Worm (Caenorhabditis elegans) whole organism, late embryonic: ENCODE measurements around the gene B0334.5.

Experiments
- C08G9.2 ChIP-seq: sonication (generic microtip); optimal IDR thresholded peaks from 2 replicates; lab custom pipeline; 2016; ENCODE audit warnings: mild to moderate bottlenecking, missing genetic modification characterization, moderate library complexity, missing compliant biosample characterization
- K02D7.2 ChIP-seq: sonication (generic microtip); optimal IDR thresholded peaks from 2 replicates; lab custom pipeline; 2017; ENCODE audit warnings: mild to moderate bottlenecking, missing genetic modification characterization, missing compliant biosample characterization
- T23F11.4 ChIP-seq: fragments of 200-800 bp; sonication (Bioruptor generic); optimal IDR thresholded peaks from 2 replicates; lab custom pipeline; 2018; ENCODE audit warnings: mild to moderate bottlenecking, missing genetic modification characterization, missing compliant biosample characterization
- Y22D7AL.16 ChIP-seq: sonication (generic microtip); optimal IDR thresholded peaks from 2 replicates; lab custom pipeline; 2016; ENCODE audit warnings: missing genetic modification characterization, missing compliant biosample characterization
- ahr-1 ChIP-seq: sonication (generic microtip); optimal IDR thresholded peaks from 2 replicates; lab custom pipeline; 2016; ENCODE audit warnings: missing genetic modification characterization, missing compliant biosample characterization
- ama-1 ChIP-seq: fragments of 150-350 bp; optimal IDR thresholded peaks from 2 replicates; lab custom pipeline; 2014
- ceh-14 ChIP-seq: sonication (generic microtip); optimal IDR thresholded peaks from 2 replicates; lab custom pipeline; 2016; ENCODE audit warnings: missing genotype, missing genetic modification characterization, missing compliant biosample characterization
- ceh-18 ChIP-seq: sonication (generic microtip); optimal IDR thresholded peaks from 2 replicates; lab custom pipeline; 2016; ENCODE audit warnings: missing genetic modification characterization, missing compliant biosample characterization
- ceh-19 ChIP-seq: fragments of 200-800 bp; sonication (Bioruptor generic); optimal IDR thresholded peaks from 2 replicates; lab custom pipeline; 2018; ENCODE audit warnings: mild to moderate bottlenecking, missing genetic modification characterization, missing compliant biosample characterization
- ceh-2 ChIP-seq: sonication (generic microtip); optimal IDR thresholded peaks from 2 replicates; lab custom pipeline; 2016; ENCODE audit warnings: missing genotype, missing genetic modification characterization, missing compliant biosample characterization
- ceh-22 ChIP-seq: sonication (generic microtip); optimal IDR thresholded peaks from 2 replicates; lab custom pipeline; 2017; ENCODE audit warnings: missing biosample characterization, missing genetic modification characterization
- ceh-30 ChIP-seq: fragments of 150-350 bp; optimal IDR thresholded peaks from 2 replicates; lab custom pipeline; 2014; ENCODE audit warnings: missing biosample characterization, missing genetic modification characterization
- ceh-31 ChIP-seq: sonication (generic microtip); optimal IDR thresholded peaks from 2 replicates; lab custom pipeline; 2016; ENCODE audit warnings: missing genetic modification characterization, missing compliant biosample characterization
- ceh-34 ChIP-seq: sonication (generic microtip); optimal IDR thresholded peaks from 2 replicates; lab custom pipeline; 2016; ENCODE audit warnings: mild to moderate bottlenecking, missing genetic modification characterization, missing compliant biosample characterization
- ceh-45 ChIP-seq: fragments of 200-800 bp; sonication (Bioruptor generic); IDR thresholded peaks from 2 replicates; pipeline ENCODE4 v1.3.6; 2022; ENCODE audit warnings: missing genetic modification reagents, missing genetic modification characterization, missing compliant biosample characterization
- ceh-48 ChIP-seq: sonication (generic microtip); optimal IDR thresholded peaks from 2 replicates; lab custom pipeline; 2016; ENCODE audit warnings: missing genetic modification characterization, inconsistent platforms, missing compliant biosample characterization
- che-1 ChIP-seq: sonication (generic microtip); optimal IDR thresholded peaks from 2 replicates; lab custom pipeline; 2016; ENCODE audit warnings: mild to moderate bottlenecking, missing genetic modification characterization, missing compliant biosample characterization
- dmd-4 ChIP-seq: sonication (generic microtip); optimal IDR thresholded peaks from 2 replicates; lab custom pipeline; 2016; ENCODE audit warnings: borderline replicate concordance, missing genetic modification characterization, missing compliant biosample characterization
- dve-1 ChIP-seq: sonication (generic microtip); optimal IDR thresholded peaks from 2 replicates; lab custom pipeline; 2017; ENCODE audit warnings: antibody characterized with exemption, mild to moderate bottlenecking, missing genetic modification characterization, missing compliant biosample characterization
- elt-2 ChIP-seq: sonication (generic microtip); optimal IDR thresholded peaks from 2 replicates; lab custom pipeline; 2016; ENCODE audit warnings: missing genetic modification reagents, missing genetic modification characterization, missing compliant biosample characterization
- ets-4 ChIP-seq: sonication (generic microtip); optimal IDR thresholded peaks from 2 replicates; lab custom pipeline; 2016; ENCODE audit warnings: missing genetic modification characterization, missing compliant biosample characterization
- fax-1 ChIP-seq: sonication (generic microtip); optimal IDR thresholded peaks from 2 replicates; lab custom pipeline; 2016; ENCODE audit warnings: missing genotype, missing genetic modification characterization, missing compliant biosample characterization
- fkh-10 ChIP-seq: fragments of 150-350 bp; optimal IDR thresholded peaks from 2 replicates; lab custom pipeline; 2014; ENCODE audit warnings: missing biosample characterization, missing genetic modification reagents, missing genetic modification characterization
- gmeb-2 ChIP-seq: sonication (generic microtip); optimal IDR thresholded peaks from 2 replicates; lab custom pipeline; 2016; ENCODE audit warnings: missing genetic modification characterization, inconsistent platforms, missing compliant biosample characterization
- hlh-30 ChIP-seq: sonication (generic microtip); optimal IDR thresholded peaks from 2 replicates; lab custom pipeline; 2017; ENCODE audit warnings: antibody characterized with exemption, missing genetic modification characterization, missing compliant biosample characterization; ENCODE audit not compliant: insufficient read depth
- hlh-6 ChIP-seq: sonication (generic microtip); optimal IDR thresholded peaks from 2 replicates; lab custom pipeline; 2016; ENCODE audit warnings: missing genotype, missing genetic modification characterization, missing compliant biosample characterization
- hlh-8 ChIP-seq: sonication (generic microtip); optimal IDR thresholded peaks from 2 replicates; lab custom pipeline; 2016; ENCODE audit warnings: missing genotype, missing genetic modification characterization, missing compliant biosample characterization
- lim-6 ChIP-seq: sonication (generic microtip); optimal IDR thresholded peaks from 2 replicates; lab custom pipeline; 2016; ENCODE audit warnings: missing genetic modification characterization, missing compliant biosample characterization
- madf-2 ChIP-seq: sonication (generic microtip); optimal IDR thresholded peaks from 2 replicates; lab custom pipeline; 2017; ENCODE audit warnings: missing genetic modification characterization, missing compliant biosample characterization
- mec-3 ChIP-seq: sonication (generic microtip); optimal IDR thresholded peaks from 2 replicates; lab custom pipeline; 2016; ENCODE audit warnings: borderline replicate concordance, missing genetic modification characterization, missing compliant biosample characterization
- nfya-1 ChIP-seq: sonication (generic microtip); optimal IDR thresholded peaks from 2 replicates; lab custom pipeline; 2017; ENCODE audit warnings: missing genetic modification characterization, mild to moderate bottlenecking, missing compliant biosample characterization, antibody characterized with exemption, moderate library complexity
- odd-2 ChIP-seq: sonication (generic microtip); optimal IDR thresholded peaks from 2 replicates; lab custom pipeline; 2017; ENCODE audit warnings: antibody characterized with exemption, mild to moderate bottlenecking, missing genetic modification characterization, missing compliant biosample characterization
- pax-1 ChIP-seq: fragments of 150-350 bp; optimal IDR thresholded peaks from 2 replicates; lab custom pipeline; 2014; ENCODE audit warnings: missing biosample characterization, missing genetic modification characterization
- pha-4 ChIP-seq: fragments of 150-350 bp; optimal IDR thresholded peaks from 2 replicates; lab custom pipeline; 2018; ENCODE audit warnings: missing biosample characterization, missing genetic modification reagents, missing genetic modification characterization
- pqm-1 ChIP-seq: sonication (generic microtip); optimal IDR thresholded peaks from 2 replicates; lab custom pipeline; 2016; ENCODE audit warnings: missing genetic modification characterization, missing compliant biosample characterization
- pros-1 ChIP-seq: fragments of 150-350 bp; optimal IDR thresholded peaks from 2 replicates; lab custom pipeline; 2014; ENCODE audit warnings: missing biosample characterization, missing genetic modification reagents, missing genetic modification characterization
- ref-2 ChIP-seq: sonication (generic microtip); optimal IDR thresholded peaks from 2 replicates; lab custom pipeline; 2016; ENCODE audit warnings: missing genetic modification characterization, missing compliant biosample characterization
- rnt-1 ChIP-seq: sonication (generic microtip); optimal IDR thresholded peaks from 2 replicates; lab custom pipeline; 2016; ENCODE audit warnings: missing genetic modification characterization, missing compliant biosample characterization
- sdc-2 ChIP-seq: sonication (generic microtip); optimal IDR thresholded peaks from 2 replicates; lab custom pipeline; 2016; ENCODE audit warnings: missing genotype, missing genetic modification characterization, missing compliant biosample characterization
- syd-9 ChIP-seq: sonication (generic microtip); optimal IDR thresholded peaks from 2 replicates; lab custom pipeline; 2016; ENCODE audit warnings: mild to moderate bottlenecking, missing genetic modification characterization, moderate library complexity, missing compliant biosample characterization
- tbx-2 ChIP-seq: sonication (generic microtip); optimal IDR thresholded peaks from 2 replicates; lab custom pipeline; 2016; ENCODE audit warnings: missing genetic modification characterization, missing compliant biosample characterization
- tbx-7 ChIP-seq: sonication (generic microtip); optimal IDR thresholded peaks from 2 replicates; lab custom pipeline; 2016; ENCODE audit warnings: missing genotype, missing genetic modification characterization, missing compliant biosample characterization
- unc-42 ChIP-seq: sonication (generic microtip); optimal IDR thresholded peaks from 2 replicates; lab custom pipeline; 2016; ENCODE audit warnings: missing genotype, missing genetic modification characterization, missing compliant biosample characterization
- unc-55 ChIP-seq: sonication (generic microtip); optimal IDR thresholded peaks from 2 replicates; lab custom pipeline; 2017; ENCODE audit warnings: missing biosample characterization, missing genetic modification reagents, missing genetic modification characterization
- unc-86 ChIP-seq: sonication (generic microtip); optimal IDR thresholded peaks from 2 replicates; lab custom pipeline; 2016; ENCODE audit warnings: missing genetic modification characterization, missing compliant biosample characterization
- ztf-16 ChIP-seq: sonication (generic microtip); optimal IDR thresholded peaks from 2 replicates; lab custom pipeline; 2017; ENCODE audit warnings: missing genetic modification characterization, missing compliant biosample characterization

Gene B0334.5

DNA sequence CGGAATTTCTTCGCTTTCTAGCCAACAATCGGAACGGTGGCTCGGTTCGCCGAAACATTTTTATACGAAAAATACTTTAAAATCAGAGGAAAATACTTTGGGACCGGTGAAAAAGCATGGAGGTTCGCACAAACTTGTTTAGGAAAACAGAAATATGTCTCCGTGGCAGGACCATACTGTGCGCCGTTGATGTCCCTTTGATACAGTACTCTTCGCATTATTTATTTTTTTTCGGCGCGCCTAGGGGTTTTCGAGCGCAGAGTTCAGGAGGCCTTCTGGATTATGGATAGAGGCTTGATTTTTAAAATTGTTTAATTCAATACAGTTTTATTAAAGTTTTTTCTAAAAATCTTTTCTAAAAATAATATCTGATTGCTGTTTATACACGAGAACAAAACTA is 47.2 kb downstream of the B0334.5 start, which contains the start of gene F54D5.9:
Gene F54D5.9, minus strand, starts transcription at position 115 of the 400 bp plus-strand sequence.
- TF ChIP-seq ceh-18 (tag; lab: Kevin White, UChicago) = no peak

- TF ChIP-seq ceh-14 (tag; lab: Kevin White, UChicago) = peak; percentile 4
- peak; percentile 71 for TF ChIP-seq syd-9 (tag; lab: Kevin White, UChicago)
- peak; percentile 93 for TF ChIP-seq ref-2 (tag; lab: Kevin White, UChicago)
- TF ChIP-seq unc-42 = peak; percentile 77
- peak; percentile 86 for TF ChIP-seq ceh-34 (tag; lab: Kevin White, UChicago)
- TF ChIP-seq dve-1 (tag; lab: Kevin White, UChicago) = peak; percentile 29
- TF ChIP-seq gmeb-2 (tag; lab: Kevin White, UChicago) = peak; percentile 51
- TF ChIP-seq elt-2 (tag; lab: Kevin White, UChicago) = peak; percentile 73
- peak; percentile 31 for TF ChIP-seq ceh-48 (tag; lab: Kevin White, UChicago)
- peak; percentile 65 for TF ChIP-seq madf-2 (tag; lab: Kevin White, UChicago)
- TF ChIP-seq dmd-4 (tag; lab: Kevin White, UChicago) = no peak
- TF ChIP-seq K02D7.2 (tag; lab: Kevin White, UChicago) = no peak
- TF ChIP-seq ztf-16 (tag; lab: Kevin White, UChicago) = peak; percentile 3
- TF ChIP-seq C08G9.2 = peak; percentile 60
- TF ChIP-seq ceh-18 (tag; lab: Kevin White, UChicago) = peak; percentile 85
- no peak for TF ChIP-seq ahr-1 (tag; lab: Kevin White, UChicago)
- TF ChIP-seq hlh-6 (tag; lab: Kevin White, UChicago) = no peak
- no peak for TF ChIP-seq ceh-45
- peak; percentile 3 for TF ChIP-seq ceh-22 (tag; lab: Kevin White, UChicago)
- TF ChIP-seq tbx-2 (tag; lab: Kevin White, UChicago) = peak; percentile 79
- TF ChIP-seq ama-1 (lab: Kevin White, UChicago) = peak; percentile 27
- TF ChIP-seq hlh-8 (tag; lab: Kevin White, UChicago) = peak; percentile 36
- peak; percentile 33 for TF ChIP-seq ets-4 (tag; lab: Kevin White, UChicago)
- TF ChIP-seq pqm-1 = peak; percentile 52
- peak; percentile 61 for TF ChIP-seq pax-1 (tag; lab: Kevin White, UChicago)
- TF ChIP-seq Y22D7AL.16 (tag; lab: Kevin White, UChicago) = no peak
- TF ChIP-seq hlh-30 = peak; percentile 83
- peak; percentile 15 for TF ChIP-seq tbx-7 (tag; lab: Kevin White, UChicago)
- TF ChIP-seq unc-86 (tag; lab: Kevin White, UChicago) = peak; percentile 14
- peak; percentile 49 for TF ChIP-seq ceh-2 (tag; lab: Kevin White, UChicago)
- TF ChIP-seq mec-3 (tag; lab: Kevin White, UChicago) = no peak
- TF ChIP-seq T23F11.4 (GFP tag; lab: Kevin White, UChicago) = no peak
- peak; percentile 55 for TF ChIP-seq sdc-2 (tag; lab: Kevin White, UChicago)
- TF ChIP-seq fax-1 (tag; lab: Kevin White, UChicago) = no peak
- no peak for TF ChIP-seq lim-6 (tag; lab: Kevin White, UChicago)
- TF ChIP-seq odd-2 = no peak
- TF ChIP-seq ceh-31 (tag; lab: Kevin White, UChicago) = peak; percentile 66
- peak; percentile 77 for TF ChIP-seq rnt-1 (tag; lab: Kevin White, UChicago)
- peak; percentile 82 for TF ChIP-seq unc-55 (GFP tag; lab: Kevin White, UChicago)
- no peak for TF ChIP-seq fkh-10 (GFP tag; lab: Kevin White, UChicago)
- no peak for TF ChIP-seq che-1 (tag; lab: Kevin White, UChicago)
- peak; percentile 90 for TF ChIP-seq nfya-1
- peak; percentile 47 for TF ChIP-seq pros-1 (tag; lab: Kevin White, UChicago)
- peak; percentile 30 for TF ChIP-seq ceh-19 (GFP tag; lab: Kevin White, UChicago)
- TF ChIP-seq pha-4 (tag; lab: Kevin White, UChicago) = no peak
- TF ChIP-seq ceh-30 (tag; lab: Kevin White, UChicago) = peak; percentile 59
Observed at ce11 chrII:11545299-11545951, 48.0 kb downstream of the B0334.5 start, which contains the start of gene dnj-13. Gene dnj-13, plus strand, starts transcription at chrII:11545701.
